Worm (Caenorhabditis elegans): Measurements from ENCODE around the gene C04C3.6.

Gene C04C3.6

DNA sequence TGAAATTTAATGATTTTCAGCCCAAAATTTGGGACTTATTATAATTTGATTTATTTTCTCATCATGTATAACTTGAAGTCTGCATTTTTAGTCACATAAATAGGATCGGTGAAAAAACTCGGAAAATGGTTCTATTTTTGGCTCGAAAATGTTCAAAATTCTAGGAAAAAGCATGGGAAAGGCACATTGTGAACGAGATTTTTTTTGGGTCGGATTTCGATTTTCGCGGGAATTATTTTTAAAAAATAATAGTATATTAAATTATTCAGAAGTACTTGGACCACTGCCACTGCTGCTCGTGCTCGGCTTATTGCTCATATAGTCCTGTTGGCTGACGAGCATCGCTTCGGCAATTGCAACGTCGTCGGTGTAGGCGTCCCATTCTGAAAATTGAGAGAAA is 49.0 kb downstream of the C04C3.6 start (continued):
- peak; percentile 23; the same call in 1 of the 2 replicates for TF ChIP-seq lin-38 (GFP tag; IDR thresholded peaks at IDR 0.05)
- no peak for TF ChIP-seq ctbp-1 (GFP tag; IDR thresholded peaks at IDR 0.05)
- TF ChIP-seq madf-5 (GFP tag; IDR thresholded peaks at IDR 0.05), result no peak
- no peak for TF ChIP-seq fkh-10 (GFP tag; optimal IDR thresholded peaks at IDR 0.05)
- TF ChIP-seq daf-16 (GFP tag; optimal IDR thresholded peaks at IDR 0.05), result no peak
- TF ChIP-seq daf-16 (tag; optimal IDR thresholded peaks at IDR 0.05), result no peak
- TF ChIP-seq snpc-4 (tag; optimal IDR thresholded peaks at IDR 0.05), result no peak
- TF ChIP-seq cey-2 (tag; optimal IDR thresholded peaks at IDR 0.05; ENCODE audit: borderline replicate concordance, insufficient read depth), result no peak
- no peak for TF ChIP-seq skn-1 (tag; optimal IDR thresholded peaks at IDR 0.05)
- TF ChIP-seq zip-11 (GFP tag; IDR thresholded peaks at IDR 0.05), result no peak
- no peak for TF ChIP-seq nhr-28 (tag; optimal IDR thresholded peaks at IDR 0.05)
- no peak for TF ChIP-seq hif-1 (tag; optimal IDR thresholded peaks at IDR 0.05)
- no peak for TF ChIP-seq pqm-1 (tag; optimal IDR thresholded peaks at IDR 0.05)
- no peak for TF ChIP-seq nhr-25 (tag; optimal IDR thresholded peaks at IDR 0.05; ENCODE audit: borderline replicate concordance, insufficient read depth)
- TF ChIP-seq nhr-111 (GFP tag; optimal IDR thresholded peaks at IDR 0.05), result no peak
- TF ChIP-seq dmd-8 (GFP tag; IDR thresholded peaks at IDR 0.05), result 0 out of 2 replicates have a peak, but pooled peaks have one; percentile 11
- no peak for TF ChIP-seq sdz-12 (GFP tag; optimal IDR thresholded peaks at IDR 0.05)

Data from whole organism, L4 larva.